Worm (Caenorhabditis elegans) whole organism, L4 larva: Measurements from ENCODE around the gene K09E9.1.

Experiments used
- egl-43 ChIP-seq: fragments of 200-800 bp; sonication (Bioruptor generic); IDR thresholded peaks from 2 replicates; pipeline ENCODE4 v1.3.6; 2022; ENCODE audit warnings: missing genetic modification reagents, missing genetic modification characterization, missing compliant biosample characterization
- lsy-2 ChIP-seq, 2 experiments: fragments of 150-350 bp in 1 of 2; sonication (generic microtip) in 1 of 2; optimal IDR thresholded peaks; 2 replicates each; lab custom pipeline; 2014 to 2017; ENCODE audit warnings: missing biosample characterization in 2 of 2, missing genetic modification characterization in 2 of 2
- nhr-41 ChIP-seq: fragments of 200-800 bp; sonication (Bioruptor generic); IDR thresholded peaks from 2 replicates; pipeline ENCODE4 v1.3.6; 2022; ENCODE audit warnings: missing genetic modification reagents, missing genetic modification characterization, missing compliant biosample characterization
- nhr-77 ChIP-seq: fragments of 150-350 bp; optimal IDR thresholded peaks from 2 replicates; lab custom pipeline; 2014; ENCODE audit warnings: missing biosample characterization, missing genetic modification characterization
- pqm-1 ChIP-seq: sonication (generic microtip); optimal IDR thresholded peaks from 2 replicates; lab custom pipeline; 2017; ENCODE audit warnings: missing biosample characterization, missing genetic modification characterization
- snpc-4 ChIP-seq: fragments of 150-350 bp; optimal IDR thresholded peaks from 2 replicates; lab custom pipeline; 2014; ENCODE audit warnings: missing biosample characterization, missing genetic modification characterization

ce11 chrX:15641380-15641779 lies 21.1 kb downstream of the K09E9.1 start:
- TF ChIP-seq lsy-2 (tag; optimal IDR thresholded peaks at IDR 0.05; lab: Kevin White, UChicago): no peak
- no peak for TF ChIP-seq pqm-1
- no peak for TF ChIP-seq egl-43 (GFP tag; lab: Robert Waterston, UW)
- TF ChIP-seq snpc-4 (tag; lab: Kevin White, UChicago): no peak
- no peak for TF ChIP-seq nhr-41 (GFP tag; lab: Robert Waterston, UW)
- TF ChIP-seq nhr-77: no peak
